Worm (Caenorhabditis elegans): ENCODE results near the gene F46C5.4.

- no peak for TF ChIP-seq flt-1 (GFP tag; IDR thresholded peaks at IDR 0.05)
- TF ChIP-seq ztf-23 (GFP tag; IDR thresholded peaks at IDR 0.05) = no peak
- no peak for TF ChIP-seq cog-1 (tag; optimal IDR thresholded peaks at IDR 0.05)
- TF ChIP-seq T22C8.4 (GFP tag; IDR thresholded peaks at IDR 0.05) = no peak
- no peak for TF ChIP-seq med-1 (GFP tag; optimal IDR thresholded peaks at IDR 0.05; ENCODE audit: insufficient read depth)
- TF ChIP-seq tab-1 (GFP tag; IDR thresholded peaks at IDR 0.05) = no peak
- no peak for TF ChIP-seq ref-1 (GFP tag; conservative IDR thresholded peaks at IDR 0.05)
- no peak for TF ChIP-seq ztf-29 (GFP tag; IDR thresholded peaks at IDR 0.05)
- no peak for TF ChIP-seq klf-2 (GFP tag; conservative IDR thresholded peaks at IDR 0.05)
Measured at ce11 chrII:8796391-8796790, 39.5 kb upstream of the F46C5.4 start.
